Worm (Caenorhabditis elegans) whole organism, L4 larva: Measurements from ENCODE around the gene chil-13.

ENCODE experiments used
- R02D3.7 ChIP-seq: fragments of 150-350 bp; sonication (generic microtip); optimal IDR thresholded peaks from 3 replicates; lab custom pipeline; 2014; ENCODE audit warnings: missing biosample characterization, missing genetic modification characterization
- T20F7.1 ChIP-seq: fragments of 200-800 bp; sonication (Bioruptor generic); optimal IDR thresholded peaks from 2 replicates; lab custom pipeline; 2018; ENCODE audit warnings: mild to moderate bottlenecking, missing genetic modification characterization, missing compliant biosample characterization
- Y48G9A.11 ChIP-seq: fragments of 200-800 bp; sonication (Bioruptor generic); IDR thresholded peaks from 2 replicates; pipeline ENCODE4 v1.3.6; 2022; ENCODE audit warnings: missing genetic modification reagents, missing genetic modification characterization, missing compliant biosample characterization
- Y5F2A.4 ChIP-seq: fragments of 200-800 bp; sonication (Bioruptor generic); optimal IDR thresholded peaks from 2 replicates; lab custom pipeline; 2018; ENCODE audit warnings: mild to moderate bottlenecking, missing genetic modification characterization, missing compliant biosample characterization
- ZK546.5 ChIP-seq, 2 experiments: sonication (generic microtip); optimal IDR thresholded peaks; 2 replicates each; lab custom pipeline; 2017; ENCODE audit warnings: missing biosample characterization in 2 of 2, missing genetic modification characterization in 2 of 2
- aly-2 ChIP-seq: sonication (generic microtip); optimal IDR thresholded peaks from 2 replicates; lab custom pipeline; 2018; ENCODE audit warnings: missing biosample characterization, missing genetic modification characterization
- attf-4 ChIP-seq: sonication (generic microtip); optimal IDR thresholded peaks from 3 replicates; lab custom pipeline; 2017; ENCODE audit warnings: missing biosample characterization, missing genetic modification characterization
- ceh-28 ChIP-seq: fragments of 150-350 bp; optimal IDR thresholded peaks from 2 replicates; lab custom pipeline; 2014; ENCODE audit warnings: missing biosample characterization, missing genetic modification reagents, missing genetic modification characterization
- ceh-62 ChIP-seq: sonication (generic microtip); optimal IDR thresholded peaks from 2 replicates; lab custom pipeline; 2017; ENCODE audit warnings: missing biosample characterization, missing genetic modification characterization
- cey-2 ChIP-seq: sonication (generic microtip); optimal IDR thresholded peaks from 3 replicates; lab custom pipeline; 2017; ENCODE audit warnings: missing genetic modification characterization, mild to moderate bottlenecking, missing compliant biosample characterization, antibody characterized with exemption, borderline replicate concordance; ENCODE audit not compliant: insufficient read depth
- ctbp-1 ChIP-seq: fragments of 200-800 bp; sonication (Bioruptor generic); IDR thresholded peaks from 2 replicates; pipeline ENCODE4 v1.3.6; 2022; ENCODE audit warnings: missing genetic modification reagents, missing genetic modification characterization, missing compliant biosample characterization
- daf-16 ChIP-seq, 3 experiments: sonication (generic microtip); optimal IDR thresholded peaks; 2 replicates each; lab custom pipeline; 2016 to 2017; ENCODE audit warnings: missing genetic modification characterization in 3 of 3, missing genetic modification reagents in 3 of 3, mild to moderate bottlenecking in 2 of 3, missing compliant biosample characterization in 2 of 3, missing biosample characterization in 1 of 3, moderate library complexity in 1 of 3
- daf-19 ChIP-seq: fragments of 200-800 bp; sonication (Bioruptor generic); conservative IDR thresholded peaks from 2 replicates; pipeline ENCODE4 v1.3.6; 2022; ENCODE audit warnings: missing genetic modification characterization, missing compliant biosample characterization
- dve-1 ChIP-seq: sonication (generic microtip); optimal IDR thresholded peaks from 2 replicates; lab custom pipeline; 2017; ENCODE audit warnings: antibody characterized with exemption, mild to moderate bottlenecking, missing genetic modification characterization, missing compliant biosample characterization; ENCODE audit not compliant: insufficient read depth
- egl-27 ChIP-seq: sonication (generic microtip); optimal IDR thresholded peaks from 3 replicates; lab custom pipeline; 2017; ENCODE audit warnings: missing biosample characterization, missing genetic modification reagents, missing genetic modification characterization
- egl-43 ChIP-seq: fragments of 200-800 bp; sonication (Bioruptor generic); IDR thresholded peaks from 2 replicates; pipeline ENCODE4 v1.3.6; 2022; ENCODE audit warnings: missing genetic modification reagents, missing genetic modification characterization, missing compliant biosample characterization
- hif-1 ChIP-seq, 2 experiments: sonication (generic microtip); optimal IDR thresholded peaks; 2 replicates each; lab custom pipeline; 2016 to 2017; ENCODE audit warnings: missing compliant biosample characterization in 2 of 2, missing genetic modification characterization in 2 of 2, missing genetic modification reagents in 2 of 2, missing genotype in 2 of 2, mild to moderate bottlenecking in 1 of 2
- jun-1 ChIP-seq: fragments of 150-350 bp; optimal IDR thresholded peaks from 2 replicates; lab custom pipeline; 2014; ENCODE audit warnings: missing biosample characterization, missing genetic modification reagents, missing genetic modification characterization
- lin-15B ChIP-seq: fragments of 150-350 bp; sonication (generic microtip); optimal IDR thresholded peaks from 3 replicates; lab custom pipeline; 2014; ENCODE audit warnings: missing biosample characterization, missing genetic modification characterization
- lin-29 ChIP-seq: fragments of 200-800 bp; sonication (Bioruptor generic); IDR thresholded peaks from 2 replicates; pipeline ENCODE4 v1.3.6; 2022; ENCODE audit warnings: missing genetic modification reagents, missing genetic modification characterization, missing compliant biosample characterization
- lin-38 ChIP-seq: fragments of 200-800 bp; sonication (Bioruptor generic); IDR thresholded peaks from 2 replicates; pipeline ENCODE4 v1.3.6; 2022; ENCODE audit warnings: missing genetic modification reagents, missing genetic modification characterization, missing compliant biosample characterization
- lir-3 ChIP-seq: sonication (generic microtip); optimal IDR thresholded peaks from 2 replicates; lab custom pipeline; 2016; ENCODE audit warnings: mild to moderate bottlenecking, missing genetic modification characterization, missing compliant biosample characterization
- madf-5 ChIP-seq, 2 experiments: fragments of 200-800 bp; sonication (Bioruptor generic); IDR thresholded peaks; 2 replicates each; pipeline ENCODE4 v1.3.6; 2022; ENCODE audit warnings: missing compliant biosample characterization in 2 of 2, missing genetic modification characterization in 2 of 2
- mdt-29 ChIP-seq: fragments of 200-800 bp; sonication (Bioruptor generic); IDR thresholded peaks from 2 replicates; pipeline ENCODE4 v1.3.6; 2022; ENCODE audit warnings: missing genetic modification reagents, missing genetic modification characterization, missing compliant biosample characterization
- nhr-102 ChIP-seq: sonication (generic microtip); optimal IDR thresholded peaks from 2 replicates; lab custom pipeline; 2016; ENCODE audit warnings: mild to moderate bottlenecking, missing genetic modification characterization, moderate library complexity, missing compliant biosample characterization
- nhr-28 ChIP-seq: fragments of 150-350 bp; optimal IDR thresholded peaks from 2 replicates; lab custom pipeline; 2014; ENCODE audit warnings: missing biosample characterization, missing genetic modification characterization
- nhr-41 ChIP-seq: fragments of 200-800 bp; sonication (Bioruptor generic); IDR thresholded peaks from 2 replicates; pipeline ENCODE4 v1.3.6; 2022; ENCODE audit warnings: missing genetic modification reagents, missing genetic modification characterization, missing compliant biosample characterization
- nhr-6 ChIP-seq: fragments of 150-350 bp; optimal IDR thresholded peaks from 2 replicates; lab custom pipeline; 2014; ENCODE audit warnings: missing biosample characterization, missing genetic modification characterization
- nhr-76 ChIP-seq: fragments of 150-350 bp; optimal IDR thresholded peaks from 2 replicates; lab custom pipeline; 2014; ENCODE audit warnings: missing biosample characterization, missing genetic modification characterization
- nhr-77 ChIP-seq: fragments of 150-350 bp; optimal IDR thresholded peaks from 2 replicates; lab custom pipeline; 2014; ENCODE audit warnings: missing biosample characterization, missing genetic modification characterization
- php-3 ChIP-seq: fragments of 200-800 bp; sonication (Bioruptor generic); IDR thresholded peaks from 2 replicates; pipeline ENCODE4 v1.3.6; 2022; ENCODE audit warnings: missing genetic modification reagents, missing genetic modification characterization, missing compliant biosample characterization
- saeg-2 ChIP-seq: fragments of 200-800 bp; sonication (Bioruptor generic); IDR thresholded peaks from 2 replicates; pipeline ENCODE4 v1.3.6; 2022; ENCODE audit warnings: missing genetic modification reagents, missing genetic modification characterization, missing compliant biosample characterization
- spr-1 ChIP-seq: sonication (generic microtip); optimal IDR thresholded peaks from 2 replicates; lab custom pipeline; 2016; ENCODE audit warnings: mild to moderate bottlenecking, missing genetic modification characterization, missing compliant biosample characterization
- tra-1 ChIP-seq: fragments of 200-800 bp; sonication (Bioruptor generic); IDR thresholded peaks from 2 replicates; pipeline ENCODE4 v1.3.6; 2022; ENCODE audit warnings: missing genetic modification reagents, missing genetic modification characterization, missing compliant biosample characterization
- unc-130 ChIP-seq: sonication (generic microtip); optimal IDR thresholded peaks from 2 replicates; lab custom pipeline; 2016; ENCODE audit warnings: missing genetic modification reagents, missing genetic modification characterization, missing compliant biosample characterization
- unc-39 ChIP-seq: sonication (generic microtip); optimal IDR thresholded peaks from 2 replicates; lab custom pipeline; 2017; ENCODE audit warnings: missing biosample characterization, missing genetic modification characterization
- vab-7 ChIP-seq: fragments of 200-800 bp; sonication (Bioruptor generic); IDR thresholded peaks from 2 replicates; pipeline ENCODE4 v1.3.6; 2022; ENCODE audit warnings: missing genetic modification reagents, missing genetic modification characterization, missing compliant biosample characterization
- zfp-3 ChIP-seq: fragments of 200-800 bp; sonication (Bioruptor generic); conservative IDR thresholded peaks from 2 replicates; pipeline ENCODE4 v1.3.6; 2022; ENCODE audit warnings: missing genetic modification reagents, missing genetic modification characterization, missing compliant biosample characterization
- zip-11 ChIP-seq: fragments of 200-800 bp; sonication (Bioruptor generic); IDR thresholded peaks from 2 replicates; pipeline ENCODE4 v1.3.6; 2022; ENCODE audit warnings: missing genetic modification characterization, missing compliant biosample characterization

The chil-13 gene

DNA sequence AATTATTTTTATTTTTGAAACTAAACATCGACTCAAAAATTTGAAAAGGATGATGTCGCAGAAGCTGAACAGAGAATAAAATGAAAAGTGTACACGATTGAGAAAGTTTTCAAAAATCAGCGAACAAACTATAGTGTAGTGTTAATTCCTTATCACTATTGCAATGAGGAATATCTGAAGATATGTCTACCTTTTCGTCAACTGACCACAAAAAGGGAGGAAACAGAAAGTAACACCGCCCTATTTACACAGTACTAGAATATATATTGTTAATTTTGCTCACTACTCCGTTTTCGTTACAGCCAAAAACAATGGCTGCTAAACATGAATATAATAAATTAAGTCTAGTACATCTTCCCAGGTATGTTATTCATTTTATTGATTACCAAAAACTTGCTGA, 9.8 kb upstream of the chil-13 start, which contains the start of gene chil-18:
Gene chil-18 (plus strand): TSS at position 301 of the 400 bp plus-strand sequence.
- TF ChIP-seq spr-1 (no peak), attf-4 (tag; lab: Kevin White, UChicago) (no peak), unc-130 (GFP tag; lab: Kevin White, UChicago) (no peak), T20F7.1 (GFP tag; lab: Kevin White, UChicago) (no peak), lin-29 (GFP tag; lab: Robert Waterston, UW) (no peak), ceh-28 (tag; lab: Kevin White, UChicago) (no peak), mdt-29 (GFP tag; lab: Robert Waterston, UW) (no peak), ctbp-1 (GFP tag; lab: Robert Waterston, UW) (no peak), php-3 (GFP tag; lab: Robert Waterston, UW) (no peak), hif-1 (tag; optimal IDR thresholded peaks at IDR 0.05; lab: Kevin White, UChicago) (no peak)

- TF ChIP-seq nhr-28 (tag; lab: Kevin White, UChicago) = no peak
- no peak for TF ChIP-seq nhr-102
- no peak for TF ChIP-seq jun-1 (tag; lab: Kevin White, UChicago)
- no peak for TF ChIP-seq daf-19
- TF ChIP-seq vab-7 (GFP tag; lab: Robert Waterston, UW) = no peak
- no peak for TF ChIP-seq Y48G9A.11
- TF ChIP-seq egl-43 (GFP tag; lab: Robert Waterston, UW) = no peak
- no peak for TF ChIP-seq zip-11 (GFP tag; lab: Robert Waterston, UW)
- no peak for TF ChIP-seq R02D3.7
- no peak for TF ChIP-seq unc-39 (tag; lab: Kevin White, UChicago)
- TF ChIP-seq tra-1 (GFP tag; lab: Robert Waterston, UW) = no peak
- TF ChIP-seq dve-1 (tag; lab: Kevin White, UChicago) = no peak
- no peak for TF ChIP-seq aly-2 (tag; lab: Kevin White, UChicago)
Observed at ce11 chrII:9445368-9445767, 7.2 kb upstream of the chil-13 start, which contains the start of gene R09D1.13. Gene R09D1.13 (minus strand): TSS chrII:9445468.

ce11 chrII:9443522-9443921, 5.4 kb upstream of the chil-13 start, which contains the start of gene chil-15:
Gene chil-15 (minus strand): TSS chrII:9443622.
- no peak for TF ChIP-seq lin-38 (GFP tag; lab: Robert Waterston, UW)
- TF ChIP-seq nhr-77 (tag; lab: Kevin White, UChicago) = no peak
- TF ChIP-seq php-3 (GFP tag; lab: Robert Waterston, UW) = no peak
- TF ChIP-seq lir-3 (tag; lab: Kevin White, UChicago) = no peak
- TF ChIP-seq ZK546.5 (tag; optimal IDR thresholded peaks at IDR 0.05; lab: Kevin White, UChicago) = no peak
- TF ChIP-seq dve-1 (tag; lab: Kevin White, UChicago) = no peak
- TF ChIP-seq hif-1 (tag; optimal IDR thresholded peaks at IDR 0.05; lab: Kevin White, UChicago) = no peak
- TF ChIP-seq nhr-76 (tag; lab: Kevin White, UChicago) = no peak
- no peak for TF ChIP-seq saeg-2
- no peak for TF ChIP-seq madf-5 (GFP tag; IDR thresholded peaks at IDR 0.05; lab: Robert Waterston, UW)
- TF ChIP-seq attf-4 (tag; lab: Kevin White, UChicago) = no peak
- TF ChIP-seq cey-2 (tag; lab: Kevin White, UChicago) = no peak
- no peak for TF ChIP-seq zfp-3 (GFP tag; lab: Robert Waterston, UW)
- TF ChIP-seq ceh-62 (tag; lab: Kevin White, UChicago) = no peak
- TF ChIP-seq nhr-6 (tag; lab: Kevin White, UChicago) = no peak
- no peak for TF ChIP-seq lin-15B (tag; lab: Kevin White, UChicago)
- TF ChIP-seq Y5F2A.4 (GFP tag; lab: Kevin White, UChicago) = no peak
- no peak for TF ChIP-seq daf-16 (GFP tag; optimal IDR thresholded peaks at IDR 0.05; lab: Kevin White, UChicago)
- TF ChIP-seq daf-16 (tag; optimal IDR thresholded peaks at IDR 0.05; lab: Kevin White, UChicago) = no peak
- TF ChIP-seq egl-27 (tag; lab: Kevin White, UChicago) = no peak
- TF ChIP-seq nhr-41 (GFP tag; lab: Robert Waterston, UW) = no peak
- TF ChIP-seq, all 104 proteins: peak for 0
